Fruit fly (Drosophila melanogaster) whole organism, embryonic: ENCODE data around the gene CG33098.

Source experiments
- B-H1 ChIP-seq: fragments of 200-800 bp; sonication (Bioruptor generic); IDR thresholded peaks from 3 replicates; pipeline ENCODE4 v1.3.6; 2022; ENCODE audit warnings: missing biosample characterization, missing genetic modification characterization
- BEAF-32 ChIP-seq: fragments of 200-800 bp; sonication (Bioruptor generic); optimal IDR thresholded peaks from 3 replicates; lab custom pipeline; 2017; ENCODE audit warnings: missing biosample characterization, missing genetic modification characterization, mild to moderate bottlenecking, moderate library complexity, missing genetic modification reagents
- BtbVII ChIP-seq: fragments of 200-800 bp; sonication (Bioruptor generic); optimal IDR thresholded peaks from 3 replicates; lab custom pipeline; 2017; ENCODE audit warnings: missing biosample characterization, mild to moderate bottlenecking, missing genetic modification characterization
- CG10543 ChIP-seq: fragments of 200-800 bp; sonication (Bioruptor generic); optimal IDR thresholded peaks from 3 replicates; lab custom pipeline; 2017; ENCODE audit warnings: missing biosample characterization, mild to moderate bottlenecking, missing genetic modification characterization, moderate library complexity
- CG11398 ChIP-seq: fragments of 200-800 bp; sonication (Bioruptor generic); optimal IDR thresholded peaks from 2 replicates; lab custom pipeline; 2016; ENCODE audit warnings: missing biosample characterization, missing genetic modification characterization
- CG11695 ChIP-seq: fragments of 200-800 bp; sonication (Bioruptor generic); IDR thresholded peaks from 3 replicates; pipeline ENCODE4 v1.3.6; 2022; ENCODE audit warnings: missing biosample characterization, missing genetic modification characterization
- CG1602 ChIP-seq: fragments of 200-800 bp; sonication (Bioruptor generic); optimal IDR thresholded peaks from 3 replicates; lab custom pipeline; 2016; ENCODE audit warnings: missing biosample characterization, missing genetic modification characterization
- CG17186 ChIP-seq: fragments of 200-800 bp; sonication (Bioruptor generic); optimal IDR thresholded peaks from 3 replicates; lab custom pipeline; 2017; ENCODE audit warnings: missing biosample characterization, missing genetic modification reagents, missing genetic modification characterization
- CG17912 ChIP-seq: fragments of 200-800 bp; sonication (Bioruptor generic); optimal IDR thresholded peaks from 2 replicates; lab custom pipeline; 2018; ENCODE audit warnings: missing biosample characterization, mild to moderate bottlenecking, missing genetic modification characterization
- CG18262 ChIP-seq: fragments of 200-800 bp; optimal IDR thresholded peaks from 3 replicates; lab custom pipeline; 2019; ENCODE audit warnings: missing biosample characterization, mild to moderate bottlenecking, missing genetic modification characterization, moderate library complexity
- CG18764 ChIP-seq: fragments of 200-800 bp; sonication (Bioruptor generic); optimal IDR thresholded peaks from 3 replicates; lab custom pipeline; 2016; ENCODE audit warnings: missing biosample characterization, missing genetic modification characterization
- CG2116 ChIP-seq: fragments of 200-800 bp; sonication (Bioruptor generic); optimal IDR thresholded peaks from 3 replicates; lab custom pipeline; 2018; ENCODE audit warnings: missing biosample characterization, mild to moderate bottlenecking, missing genetic modification characterization
- CG2120 ChIP-seq: fragments of 200-800 bp; sonication (Bioruptor generic); optimal IDR thresholded peaks from 3 replicates; lab custom pipeline; 2016; ENCODE audit warnings: missing biosample characterization, missing genetic modification characterization
- CG2199 ChIP-seq: fragments of 200-800 bp; sonication (Bioruptor generic); IDR thresholded peaks from 3 replicates; pipeline ENCODE4 v1.3.6; 2022; ENCODE audit warnings: missing biosample characterization, missing genetic modification characterization
- CG3407 ChIP-seq: fragments of 200-800 bp; sonication (Bioruptor generic); optimal IDR thresholded peaks from 2 replicates; lab custom pipeline; 2018; ENCODE audit warnings: missing biosample characterization, mild to moderate bottlenecking, missing genetic modification characterization
- CG6791 ChIP-seq: fragments of 200-800 bp; sonication (Bioruptor generic); IDR thresholded peaks from 3 replicates; pipeline ENCODE4 v1.3.6; 2022; ENCODE audit warnings: missing biosample characterization, missing genetic modification characterization; ENCODE audit not compliant: partially characterized antibody
- CG7987 ChIP-seq: fragments of 200-800 bp; sonication (Bioruptor generic); optimal IDR thresholded peaks from 2 replicates; lab custom pipeline; 2018; ENCODE audit warnings: missing biosample characterization, mild to moderate bottlenecking, missing genetic modification characterization, moderate library complexity
- CG8359 ChIP-seq: fragments of 200-800 bp; sonication (Bioruptor generic); optimal IDR thresholded peaks from 2 replicates; lab custom pipeline; 2017; ENCODE audit warnings: missing biosample characterization, mild to moderate bottlenecking, missing genetic modification characterization, borderline replicate concordance
- CG8924 ChIP-seq: fragments of 200-800 bp; optimal IDR thresholded peaks from 3 replicates; lab custom pipeline; 2019; ENCODE audit warnings: missing biosample characterization, mild to moderate bottlenecking, missing genetic modification characterization, moderate library complexity
- Camta ChIP-seq: fragments of 200-800 bp; sonication (Bioruptor generic); optimal IDR thresholded peaks from 2 replicates; lab custom pipeline; 2016; ENCODE audit warnings: missing biosample characterization, missing genetic modification characterization
- D19A ChIP-seq: fragments of 200-800 bp; optimal IDR thresholded peaks from 3 replicates; lab custom pipeline; 2019; ENCODE audit warnings: missing biosample characterization, mild to moderate bottlenecking, missing genetic modification characterization, moderate library complexity
- Dip2 ChIP-seq: fragments of 200-800 bp; sonication (Bioruptor generic); IDR thresholded peaks from 2 replicates; pipeline ENCODE4 v1.3.6; 2022; ENCODE audit warnings: missing biosample characterization, missing genetic modification characterization
- Doc2 ChIP-seq: fragments of 200-800 bp; sonication (Bioruptor generic); IDR thresholded peaks from 2 replicates; pipeline ENCODE4 v1.3.6; 2022; ENCODE audit warnings: missing biosample characterization, missing genetic modification characterization
- Gug ChIP-seq: fragments of 200-800 bp; sonication (Bioruptor generic); IDR thresholded peaks from 4 replicates; pipeline ENCODE4 v1.3.6; 2022; ENCODE audit warnings: missing biosample characterization, missing genetic modification characterization
- Hr78 ChIP-seq, 2 experiments: fragments of 200-800 bp in 1 of 2; fragments of >200 bp in 1 of 2; sonication (Bioruptor generic) in 1 of 2; optimal IDR thresholded peaks; 2 replicates each; lab custom pipeline; 2017 to 2019; ENCODE audit warnings: missing biosample characterization in 2 of 2, missing genetic modification characterization in 2 of 2, mild to moderate bottlenecking in 1 of 2, moderate library complexity in 1 of 2
- NC2α ChIP-seq: fragments of 200-800 bp; sonication (Bioruptor generic); optimal IDR thresholded peaks from 2 replicates; lab custom pipeline; 2016; ENCODE audit warnings: missing biosample characterization, missing genetic modification characterization
- Sox100B ChIP-seq: fragments of 200-800 bp; sonication (Bioruptor generic); optimal IDR thresholded peaks from 3 replicates; lab custom pipeline; 2018; ENCODE audit warnings: missing biosample characterization, mild to moderate bottlenecking, missing genetic modification characterization
- Sry-β ChIP-seq: fragments of 200-800 bp; sonication (Bioruptor generic); optimal IDR thresholded peaks from 2 replicates; lab custom pipeline; 2018; ENCODE audit warnings: missing biosample characterization, mild to moderate bottlenecking, missing genetic modification characterization, moderate library complexity
- Vsx1 ChIP-seq: fragments of 200-800 bp; sonication (Bioruptor generic); optimal IDR thresholded peaks from 2 replicates; lab custom pipeline; 2017; ENCODE audit warnings: missing biosample characterization, mild to moderate bottlenecking, missing genetic modification characterization, missing genetic modification reagents
- ab ChIP-seq: fragments of 200-800 bp; sonication (Bioruptor generic); optimal IDR thresholded peaks from 2 replicates; lab custom pipeline; 2016; ENCODE audit warnings: missing biosample characterization, missing genetic modification characterization
- amos ChIP-seq: fragments of 200-800 bp; sonication (Bioruptor generic); IDR thresholded peaks from 2 replicates; pipeline ENCODE4 v1.3.6; 2022; ENCODE audit warnings: missing biosample characterization, missing genetic modification characterization; ENCODE audit not compliant: partially characterized antibody
- br ChIP-seq: fragments of >200 bp; optimal IDR thresholded peaks from 2 replicates; lab custom pipeline; 2017
- cad ChIP-seq: fragments of >200 bp; optimal IDR thresholded peaks from 2 replicates; lab custom pipeline; 2017; ENCODE audit warnings: missing biosample characterization, missing genetic modification characterization
- chinmo ChIP-seq: fragments of 200-800 bp; sonication (Bioruptor generic); IDR thresholded peaks from 4 replicates; pipeline ENCODE4 v1.3.6; 2022; ENCODE audit warnings: missing biosample characterization, missing genetic modification characterization; ENCODE audit not compliant: partially characterized antibody
- cwo ChIP-seq: fragments of 200-800 bp; sonication (Bioruptor generic); optimal IDR thresholded peaks from 3 replicates; lab custom pipeline; 2017; ENCODE audit warnings: missing biosample characterization, missing genetic modification characterization, mild to moderate bottlenecking, moderate library complexity, missing genetic modification reagents
- disco-r ChIP-seq: fragments of 200-800 bp; sonication (Bioruptor generic); optimal IDR thresholded peaks from 2 replicates; lab custom pipeline; 2016; ENCODE audit warnings: missing biosample characterization, missing genetic modification characterization
- fd96Cb ChIP-seq: fragments of 200-800 bp; sonication (Bioruptor generic); optimal IDR thresholded peaks from 2 replicates; lab custom pipeline; 2018; ENCODE audit warnings: missing biosample characterization, mild to moderate bottlenecking, missing genetic modification characterization, moderate library complexity
- gce ChIP-seq: fragments of 200-800 bp; sonication (Bioruptor generic); IDR thresholded peaks from 3 replicates; pipeline ENCODE4 v1.3.6; 2022; ENCODE audit warnings: missing biosample characterization, missing genetic modification characterization
- insv ChIP-seq, 2 experiments: fragments of 200-800 bp; sonication (Bioruptor generic); optimal IDR thresholded peaks; 3 replicates each; lab custom pipeline; 2016 to 2018; ENCODE audit warnings: missing biosample characterization in 2 of 2, missing genetic modification characterization in 2 of 2
- mirr ChIP-seq: fragments of 200-800 bp; sonication (Bioruptor generic); optimal IDR thresholded peaks from 3 replicates; lab custom pipeline; 2018; ENCODE audit warnings: missing biosample characterization, mild to moderate bottlenecking, missing genetic modification characterization
- nerfin-2 ChIP-seq: fragments of 200-800 bp; sonication (Bioruptor generic); IDR thresholded peaks from 2 replicates; pipeline ENCODE4 v1.3.6; 2022; ENCODE audit warnings: missing biosample characterization, missing genetic modification characterization; ENCODE audit not compliant: partially characterized antibody
- pan ChIP-seq, 4 experiments: fragments of >200 bp in 3 of 4; fragments of 200-800 bp in 1 of 4; sonication (Bioruptor generic) in 1 of 4; optimal IDR thresholded peaks in 3 of 4; IDR thresholded peaks in 1 of 4; 2 replicates each; pipeline versions ENCODE4 v1.3.6 to Lab custom; 2017 to 2022; ENCODE audit warnings: missing biosample characterization in 2 of 4, missing genetic modification characterization in 2 of 4, mixed read lengths in 1 of 4
- pum ChIP-seq: fragments of 200-800 bp; sonication (Bioruptor generic); optimal IDR thresholded peaks from 2 replicates; lab custom pipeline; 2016; ENCODE audit warnings: missing biosample characterization, missing genetic modification characterization
- pzg ChIP-seq: fragments of 200-800 bp; sonication (Bioruptor generic); optimal IDR thresholded peaks from 3 replicates; lab custom pipeline; 2018; ENCODE audit warnings: missing biosample characterization, mild to moderate bottlenecking, missing genetic modification characterization, moderate library complexity
- salm ChIP-seq: fragments of 200-800 bp; sonication (Bioruptor generic); optimal IDR thresholded peaks from 2 replicates; lab custom pipeline; 2018; ENCODE audit warnings: missing biosample characterization, mild to moderate bottlenecking, missing genetic modification characterization
- tx ChIP-seq: fragments of 200-800 bp; sonication (Bioruptor generic); optimal IDR thresholded peaks from 2 replicates; lab custom pipeline; 2016; ENCODE audit warnings: missing biosample characterization, missing genetic modification characterization
- vnd ChIP-seq: fragments of 200-800 bp; sonication (Bioruptor generic); IDR thresholded peaks from 3 replicates; pipeline ENCODE4 v1.3.6; 2022; ENCODE audit warnings: missing biosample characterization, missing genetic modification characterization; ENCODE audit not compliant: partially characterized antibody

The CG33098 gene

dm6 chr3R:12401672-12402296 lies 14.8 kb downstream of the CG33098 start, which contains the start of gene DNAlig3 (continued):
- TF ChIP-seq CG18764 (GFP tag; lab: Kevin White, UChicago), result no peak
- TF ChIP-seq Doc2 (GFP tag; lab: Robert Waterston, UW), result no peak
- TF ChIP-seq CG17186, result peak; percentile 77
- no peak for TF ChIP-seq disco-r (GFP tag; lab: Kevin White, UChicago)
- peak; percentile 52; the same call in 1 of the 2 replicates for TF ChIP-seq amos (GFP tag; lab: Robert Waterston, UW)
- 0 out of 4 replicates have a peak, but pooled peaks have one; percentile 27 for TF ChIP-seq chinmo (GFP tag; lab: Robert Waterston, UW)
- TF ChIP-seq CG2120 (GFP tag; lab: Kevin White, UChicago), result no peak
- peak; percentile 68 for TF ChIP-seq pzg (GFP tag; lab: Kevin White, UChicago)
- no peak for TF ChIP-seq tx
- no peak for TF ChIP-seq CG7987 (GFP tag; lab: Kevin White, UChicago)
- TF ChIP-seq NC2α (GFP tag; lab: Kevin White, UChicago), result no peak

- TF ChIP-seq CG11398, result peak; percentile 88
- peak; percentile 91 for TF ChIP-seq CG2116 (GFP tag; lab: Kevin White, UChicago)
- TF ChIP-seq CG10543 (GFP tag; lab: Kevin White, UChicago), result peak; percentile 100
- peak; percentile 74 for TF ChIP-seq Sry-β (GFP tag; lab: Kevin White, UChicago)
- peak; percentile 97 for TF ChIP-seq gce (GFP tag; lab: Robert Waterston, UW)
- TF ChIP-seq mirr (GFP tag; lab: Kevin White, UChicago), result peak; percentile 99
- peak; percentile 22 to 79 for TF ChIP-seq insv (GFP tag; optimal IDR thresholded peaks at IDR 0.05; lab: Kevin White, UChicago)
- peak; percentile 98 for TF ChIP-seq Sox100B
- TF ChIP-seq pan (optimal IDR thresholded peaks at IDR 0.05; lab: Kevin White, UChicago), result no peak
- peak in 1 of 2 experiments; percentile 97 for TF ChIP-seq pan (GFP tag; optimal IDR thresholded peaks at IDR 0.05 in 1 of 2, IDR thresholded peaks at IDR 0.05 in 1 of 2)
- TF ChIP-seq Dip2 (GFP tag; lab: Robert Waterston, UW), result peak; percentile 56; the same call in 1 of the 2 replicates
- TF ChIP-seq BtbVII (GFP tag; lab: Kevin White, UChicago), result peak; percentile 100
- peak; percentile 94 for TF ChIP-seq CG2199
- TF ChIP-seq CG6791 (GFP tag; lab: Robert Waterston, UW), result no peak
- no peak for TF ChIP-seq vnd (GFP tag; lab: Robert Waterston, UW)
- TF ChIP-seq D19A, result peak; percentile 99
- peak; percentile 92 for TF ChIP-seq CG8359
- peak; percentile 99 for TF ChIP-seq fd96Cb (tag; lab: Kevin White, UChicago)
- peak; percentile 90 for TF ChIP-seq pum (GFP tag; lab: Kevin White, UChicago)
- peak; percentile 93; the same call in 2 of the 3 replicates for TF ChIP-seq B-H1 (GFP tag; lab: Robert Waterston, UW)
- peak; percentile 92 for TF ChIP-seq Vsx1 (GFP tag; lab: Kevin White, UChicago)
- peak in 1 of 2 experiments; percentile 89 for TF ChIP-seq Hr78 (GFP tag; optimal IDR thresholded peaks at IDR 0.05; lab: Kevin White, UChicago)
- peak; percentile 73 for TF ChIP-seq ab
- peak; percentile 97 for TF ChIP-seq CG11695 (GFP tag; lab: Robert Waterston, UW)
- peak; percentile 64; the same call in 2 of the 4 replicates for TF ChIP-seq Gug
- peak; percentile 99 for TF ChIP-seq CG18262 (tag; lab: Kevin White, UChicago)
- peak; percentile 98 for TF ChIP-seq CG17912 (GFP tag; lab: Kevin White, UChicago)
- TF ChIP-seq CG8924 (tag; lab: Kevin White, UChicago), result peak; percentile 99
- peak; percentile 46 for TF ChIP-seq BEAF-32 (GFP tag; lab: Kevin White, UChicago)
- TF ChIP-seq cwo (GFP tag; lab: Kevin White, UChicago), result peak; percentile 94
- TF ChIP-seq salm (tag; lab: Kevin White, UChicago), result peak; percentile 98
- TF ChIP-seq br, result no peak
- TF ChIP-seq nerfin-2 (GFP tag; lab: Robert Waterston, UW), result no peak
- TF ChIP-seq cad (GFP tag; lab: Kevin White, UChicago), result no peak
- peak; percentile 96 for TF ChIP-seq Camta (GFP tag; lab: Kevin White, UChicago)
- peak; percentile 96 for TF ChIP-seq CG1602
- peak; percentile 95 for TF ChIP-seq CG3407 (GFP tag; lab: Kevin White, UChicago)
Measured at dm6 chr3R:12402935-12403334, 15.9 kb downstream of the CG33098 start.
